Fruit fly (Drosophila melanogaster): ENCODE results near the gene her.
A peak's percentile ranks its signal among the peaks of the same experiment; 100 is the strongest.

Gene her

DNA sequence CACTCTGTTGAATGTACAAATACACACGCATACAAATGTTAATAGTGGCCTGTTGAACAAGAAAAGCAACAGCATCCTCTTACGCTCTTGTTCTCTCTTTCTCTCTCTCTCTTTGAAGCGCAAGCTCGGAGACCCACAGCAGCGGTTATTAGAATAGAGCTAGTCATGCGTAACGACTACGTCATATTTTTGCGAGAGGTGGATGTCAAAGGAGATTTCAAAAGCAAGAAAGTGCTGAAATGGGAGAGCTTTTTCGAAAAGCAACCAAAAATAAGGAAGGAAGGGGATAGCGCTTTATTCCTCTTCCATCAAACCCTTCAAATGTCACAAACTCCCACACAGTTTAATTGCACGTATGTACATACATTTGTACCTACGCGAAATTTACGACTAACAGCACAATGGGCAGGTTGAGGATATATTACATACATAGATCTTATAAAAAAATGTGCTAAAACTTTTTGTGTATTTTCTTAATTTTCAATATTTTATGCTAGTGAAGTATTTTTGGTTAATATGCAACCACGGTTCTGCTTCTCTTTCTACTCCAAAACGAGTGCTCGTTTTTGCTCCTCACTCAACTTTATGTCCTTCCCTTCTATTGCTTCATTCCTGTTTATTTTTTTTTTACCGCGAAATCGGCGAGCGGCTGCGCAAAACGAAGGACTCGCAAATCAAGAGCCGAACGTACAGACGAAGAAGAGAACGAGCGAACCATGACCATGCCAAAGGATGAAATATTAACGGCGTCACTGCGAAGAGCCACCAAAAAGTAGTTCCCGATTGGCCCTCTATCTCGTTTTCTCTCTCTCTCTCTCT is 13.0 kb downstream of the her start (continued):
- TF ChIP-seq CG11762 (GFP tag; optimal IDR thresholded peaks at IDR 0.05; ENCODE audit: insufficient read depth) = no peak
- TF ChIP-seq dac (GFP tag; optimal IDR thresholded peaks at IDR 0.05) = no peak
- peak; percentile 53 for TF ChIP-seq CG34406 (GFP tag; optimal IDR thresholded peaks at IDR 0.05)
- peak; percentile 28 for TF ChIP-seq CG7368 (GFP tag; optimal IDR thresholded peaks at IDR 0.05)
- peak; percentile 73 for TF ChIP-seq Sox14 (GFP tag; optimal IDR thresholded peaks at IDR 0.05)
- peak; percentile 68 for TF ChIP-seq topi (GFP tag; optimal IDR thresholded peaks at IDR 0.05)
- TF ChIP-seq Lpt (GFP tag; optimal IDR thresholded peaks at IDR 0.05) = peak; percentile 22
- TF ChIP-seq Smox (GFP tag; optimal IDR thresholded peaks at IDR 0.05) = peak; percentile 71
- TF ChIP-seq CG1621 (tag; optimal IDR thresholded peaks at IDR 0.05) = no peak
- peak; percentile 52 for TF ChIP-seq CG10631 (GFP tag; optimal IDR thresholded peaks at IDR 0.05)
- TF ChIP-seq fkh (GFP tag; optimal IDR thresholded peaks at IDR 0.05) = no peak
- no peak for TF ChIP-seq Eip93F (GFP tag; optimal IDR thresholded peaks at IDR 0.05)
- TF ChIP-seq OdsH (GFP tag; optimal IDR thresholded peaks at IDR 0.05) = peak; percentile 64
- TF ChIP-seq acj6 (GFP tag; optimal IDR thresholded peaks at IDR 0.05) = peak; percentile 58
- TF ChIP-seq net (GFP tag; optimal IDR thresholded peaks at IDR 0.05) = peak; percentile 52
- peak; percentile 47 for TF ChIP-seq CG15336 (GFP tag; IDR thresholded peaks at IDR 0.05)
- 0 out of 3 replicates have a peak, but pooled peaks have one; percentile 32 for TF ChIP-seq CG8119 (GFP tag; IDR thresholded peaks at IDR 0.05)
- TF ChIP-seq lz (GFP tag; optimal IDR thresholded peaks at IDR 0.05) = peak; percentile 61
- TF ChIP-seq eg (GFP tag; IDR thresholded peaks at IDR 0.05) = no peak
- no peak for TF ChIP-seq dsx (GFP tag; optimal IDR thresholded peaks at IDR 0.05; ENCODE audit: poor library complexity, severe bottlenecking)
- TF ChIP-seq Sox15 (GFP tag; optimal IDR thresholded peaks at IDR 0.05) = peak; percentile 2
- TF ChIP-seq Ets96B (tag; optimal IDR thresholded peaks at IDR 0.05) = peak; percentile 68

DNA sequence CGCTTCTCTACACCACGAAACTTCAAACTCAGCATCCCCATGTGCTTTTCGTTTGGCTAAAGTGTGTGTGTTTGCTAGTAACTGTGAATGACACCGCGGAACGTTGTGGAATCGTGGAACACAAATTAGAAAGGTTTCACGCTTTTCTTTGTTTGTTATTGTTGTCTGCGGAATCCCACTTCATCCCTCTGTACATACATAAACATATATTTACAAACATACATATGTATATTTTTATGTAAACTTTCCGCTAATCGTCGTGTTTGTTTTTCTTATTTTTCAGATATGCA is 13.6 kb downstream of the her start:
- TF ChIP-seq fkh (GFP tag; optimal IDR thresholded peaks at IDR 0.05) (peak; percentile 22), cyc (GFP tag; optimal IDR thresholded peaks at IDR 0.05) (no peak), Ets96B (tag; optimal IDR thresholded peaks at IDR 0.05) (no peak), Blimp-1 (GFP tag; optimal IDR thresholded peaks at IDR 0.05) (no peak), Sox14 (GFP tag; optimal IDR thresholded peaks at IDR 0.05) (no peak), CG11902 (GFP tag; optimal IDR thresholded peaks at IDR 0.05) (no peak), Eip93F (GFP tag; optimal IDR thresholded peaks at IDR 0.05) (peak; percentile 14)

DNA sequence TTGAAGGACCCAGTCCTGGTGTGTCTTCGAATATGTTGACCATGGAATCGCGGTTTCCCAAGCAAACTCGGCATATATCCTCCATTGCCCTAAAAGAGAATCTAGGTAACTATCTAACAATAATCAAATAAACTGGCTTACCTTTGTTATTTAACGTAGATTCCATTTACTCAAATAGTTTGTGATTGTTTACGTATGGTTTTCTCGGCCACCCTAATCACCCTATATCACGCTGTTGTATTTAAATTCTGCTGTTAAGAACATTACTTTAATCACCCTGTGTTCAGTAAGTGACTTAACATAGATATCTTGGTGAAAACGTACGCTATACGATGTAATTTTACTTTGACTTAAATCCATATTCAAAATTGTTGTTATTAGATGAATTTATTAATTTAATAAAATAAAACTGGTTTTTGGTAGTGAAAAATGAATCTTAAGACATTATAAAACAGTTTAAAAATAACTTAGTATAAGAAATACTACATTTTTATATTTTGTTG is 26.1 kb downstream of the her start:
- TF ChIP-seq acj6 (GFP tag; optimal IDR thresholded peaks at IDR 0.05) (no peak), CG3032 (tag; optimal IDR thresholded peaks at IDR 0.05) (no peak), CG1621 (tag; optimal IDR thresholded peaks at IDR 0.05) (no peak), fkh (GFP tag; optimal IDR thresholded peaks at IDR 0.05) (peak; percentile 42), Eip78C (GFP tag) (peak; percentile 44)

DNA sequence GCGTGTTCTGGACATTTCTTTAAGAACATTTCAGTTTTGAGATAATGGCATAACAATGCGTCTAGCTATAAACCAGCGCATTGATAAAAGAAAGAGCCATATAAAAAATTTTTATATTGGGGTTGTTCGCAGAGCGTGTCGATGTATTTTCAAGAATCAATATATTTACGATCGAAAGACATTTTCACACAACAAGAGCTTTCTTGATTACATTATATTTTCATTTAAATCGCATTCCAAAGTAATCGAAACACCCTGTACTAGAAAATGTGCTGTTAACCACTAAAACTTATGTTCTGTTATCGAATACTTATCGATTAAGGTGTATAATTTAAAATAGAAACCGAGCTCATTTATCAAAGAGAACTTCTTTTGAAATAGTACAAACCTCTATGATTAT is 26.8 kb downstream of the her start:
- peak; percentile 18 for TF ChIP-seq CG11902 (GFP tag; optimal IDR thresholded peaks at IDR 0.05)
- TF ChIP-seq net (GFP tag; optimal IDR thresholded peaks at IDR 0.05) = peak; percentile 26
- TF ChIP-seq dsx (GFP tag; optimal IDR thresholded peaks at IDR 0.05; ENCODE audit: poor library complexity, severe bottlenecking) = peak; percentile 21
- no peak for TF ChIP-seq CG4318 (GFP tag; optimal IDR thresholded peaks at IDR 0.05)
- TF ChIP-seq achi (GFP tag; optimal IDR thresholded peaks at IDR 0.05) = peak; percentile 39
- TF ChIP-seq Hr4 (GFP tag; optimal IDR thresholded peaks at IDR 0.05) = peak; percentile 62
- TF ChIP-seq CG10669 (GFP tag; optimal IDR thresholded peaks at IDR 0.05) = no peak
- peak; percentile 51 for TF ChIP-seq Eip75B (GFP tag; optimal IDR thresholded peaks at IDR 0.05)
- TF ChIP-seq CG6854 (GFP tag; optimal IDR thresholded peaks at IDR 0.05) = no peak
- peak; percentile 24 for TF ChIP-seq cyc (GFP tag; optimal IDR thresholded peaks at IDR 0.05)
- TF ChIP-seq fkh (GFP tag; optimal IDR thresholded peaks at IDR 0.05) = no peak
- TF ChIP-seq CG8632 (GFP tag; optimal IDR thresholded peaks at IDR 0.05) = peak; percentile 10
- peak; percentile 5 for TF ChIP-seq Ets96B (tag; optimal IDR thresholded peaks at IDR 0.05)
- TF ChIP-seq CG6163 (GFP tag; IDR thresholded peaks at IDR 0.05) = no peak
- no peak for TF ChIP-seq Eip93F (GFP tag; optimal IDR thresholded peaks at IDR 0.05)
- TF ChIP-seq Met (GFP tag; optimal IDR thresholded peaks at IDR 0.05) = no peak
- TF ChIP-seq topi (GFP tag; optimal IDR thresholded peaks at IDR 0.05) = peak; percentile 60
- TF ChIP-seq Blimp-1 (GFP tag; optimal IDR thresholded peaks at IDR 0.05) = no peak
- peak; percentile 25 for TF ChIP-seq Hr39 (GFP tag; optimal IDR thresholded peaks at IDR 0.05)
- TF ChIP-seq fd59A (GFP tag; optimal IDR thresholded peaks at IDR 0.05) = no peak
- no peak for TF ChIP-seq Lpt (GFP tag; optimal IDR thresholded peaks at IDR 0.05)
- peak; percentile 38 for TF ChIP-seq CG31627 (GFP tag; optimal IDR thresholded peaks at IDR 0.05)
- TF ChIP-seq OdsH (GFP tag; optimal IDR thresholded peaks at IDR 0.05) = peak; percentile 55
- TF ChIP-seq CG3919 (GFP tag; optimal IDR thresholded peaks at IDR 0.05) = peak; percentile 62
- peak; percentile 64 for TF ChIP-seq esn (GFP tag; optimal IDR thresholded peaks at IDR 0.05)
- TF ChIP-seq CG11762 (GFP tag; optimal IDR thresholded peaks at IDR 0.05; ENCODE audit: insufficient read depth) = no peak
- peak; percentile 61 for TF ChIP-seq Sox14 (GFP tag; optimal IDR thresholded peaks at IDR 0.05)
- no peak for TF ChIP-seq vri (GFP tag; optimal IDR thresholded peaks at IDR 0.05)
